Worm (Caenorhabditis elegans) whole organism, L1 larva: ENCODE results near the gene rpoa-49.

ENCODE experiments used
- alr-1 ChIP-seq: fragments of 200-800 bp; sonication (Bioruptor generic); optimal IDR thresholded peaks from 2 replicates; lab custom pipeline; 2018; ENCODE audit warnings: borderline replicate concordance, mild to moderate bottlenecking, missing genetic modification characterization, missing compliant biosample characterization
- aly-2 ChIP-seq: fragments of 150-350 bp; optimal IDR thresholded peaks from 2 replicates; lab custom pipeline; 2014; ENCODE audit warnings: missing biosample characterization, missing genetic modification characterization
- efl-3 ChIP-seq: fragments of 200-800 bp; sonication (Bioruptor generic); optimal IDR thresholded peaks from 2 replicates; lab custom pipeline; 2018; ENCODE audit warnings: mild to moderate bottlenecking, missing genetic modification characterization, missing compliant biosample characterization
- fkh-4 ChIP-seq: sonication (generic microtip); optimal IDR thresholded peaks from 2 replicates; lab custom pipeline; 2016; ENCODE audit warnings: missing compliant biosample characterization, missing genetic modification characterization, borderline replicate concordance
- jun-1 ChIP-seq: fragments of 150-350 bp; optimal IDR thresholded peaks from 2 replicates; lab custom pipeline; 2014; ENCODE audit warnings: missing biosample characterization, missing genetic modification reagents, missing genetic modification characterization
- lin-35 ChIP-seq, 2 experiments: fragments of 150-350 bp; optimal IDR thresholded peaks; 2 replicates each; lab custom pipeline; 2014; ENCODE audit warnings: missing biosample characterization in 2 of 2, missing genetic modification characterization in 2 of 2, missing genetic modification reagents in 2 of 2
- mdl-1 ChIP-seq, 2 experiments: fragments of 150-350 bp; optimal IDR thresholded peaks; 2 replicates each; lab custom pipeline; 2014 to 2017; ENCODE audit warnings: missing biosample characterization in 2 of 2, missing genetic modification characterization in 2 of 2, inconsistent platforms in 1 of 2
- nhr-237 ChIP-seq: fragments of 150-350 bp; optimal IDR thresholded peaks from 2 replicates; lab custom pipeline; 2014; ENCODE audit warnings: missing biosample characterization, missing genetic modification characterization
- snpc-4 ChIP-seq: fragments of 150-350 bp; optimal IDR thresholded peaks from 2 replicates; lab custom pipeline; 2014; ENCODE audit warnings: missing biosample characterization, missing genetic modification characterization
- unc-86 ChIP-seq: sonication (generic microtip); optimal IDR thresholded peaks from 2 replicates; lab custom pipeline; 2016; ENCODE audit warnings: missing genetic modification characterization, missing compliant biosample characterization
- zag-1 ChIP-seq: fragments of 150-350 bp; optimal IDR thresholded peaks from 2 replicates; lab custom pipeline; 2014; ENCODE audit warnings: missing biosample characterization, missing genetic modification characterization
- ztf-11 ChIP-seq, 2 experiments: sonication (generic microtip); optimal IDR thresholded peaks; 2 replicates each; lab custom pipeline; 2016 to 2017; ENCODE audit warnings: missing genetic modification characterization in 2 of 2, missing biosample characterization in 1 of 2, missing compliant biosample characterization in 1 of 2

- TF ChIP-seq lin-35 (GFP tag; optimal IDR thresholded peaks at IDR 0.05; lab: Kevin White, UChicago) (no peak), fkh-4 (tag; lab: Kevin White, UChicago) (no peak), alr-1 (tag; lab: Kevin White, UChicago) (no peak), zag-1 (no peak), jun-1 (tag; lab: Kevin White, UChicago) (no peak), ztf-11 (tag; optimal IDR thresholded peaks at IDR 0.05; lab: Kevin White, UChicago) (no peak), snpc-4 (tag; lab: Kevin White, UChicago) (no peak), nhr-237 (tag; lab: Kevin White, UChicago) (no peak), aly-2 (tag; lab: Kevin White, UChicago) (no peak), unc-86 (tag; lab: Kevin White, UChicago) (no peak), efl-3 (GFP tag; lab: Kevin White, UChicago) (no peak), mdl-1 (tag; optimal IDR thresholded peaks at IDR 0.05; lab: Kevin White, UChicago) (no peak)
These were observed 24.5 kb downstream of the rpoa-49 start, which contains the start of gene egl-26 for ce11 chrII:69354-69753.
